Worm (Caenorhabditis elegans) whole organism, mixed stage, embryonic: ENCODE results near the gene ZC239.5.

Source experiments
- M03D4.4 ChIP-seq: sonication (generic microtip); optimal IDR thresholded peaks from 2 replicates; lab custom pipeline; 2017; ENCODE audit warnings: mild to moderate bottlenecking, missing genetic modification characterization, missing compliant biosample characterization
- elt-1 ChIP-seq: sonication (generic microtip); optimal IDR thresholded peaks from 2 replicates; lab custom pipeline; 2017; ENCODE audit warnings: missing genetic modification characterization, mild to moderate bottlenecking, missing compliant biosample characterization, antibody characterized with exemption, moderate library complexity, borderline replicate concordance; ENCODE audit not compliant: insufficient read depth
- mab-5 ChIP-seq: fragments of 150-350 bp; optimal IDR thresholded peaks from 2 replicates; lab custom pipeline; 2014; ENCODE audit warnings: missing biosample characterization, missing genetic modification characterization
- nhr-237 ChIP-seq: fragments of 150-350 bp; optimal IDR thresholded peaks from 2 replicates; lab custom pipeline; 2014; ENCODE audit warnings: missing biosample characterization, missing genetic modification characterization
- nhr-76 ChIP-seq: sonication (generic microtip); optimal IDR thresholded peaks from 2 replicates; lab custom pipeline; 2017; ENCODE audit warnings: missing biosample characterization, missing genetic modification characterization
- pha-4 ChIP-seq: fragments of 150-350 bp; optimal IDR thresholded peaks from 2 replicates; lab custom pipeline; 2018; ENCODE audit warnings: missing biosample characterization, missing genetic modification reagents, missing genetic modification characterization
- snpc-4 ChIP-seq: fragments of 150-350 bp; optimal IDR thresholded peaks from 2 replicates; lab custom pipeline; 2014; ENCODE audit warnings: missing biosample characterization, missing genetic modification characterization
- sptf-1 ChIP-seq: sonication (generic microtip); optimal IDR thresholded peaks from 2 replicates; lab custom pipeline; 2017; ENCODE audit warnings: mild to moderate bottlenecking, missing genetic modification characterization, moderate library complexity, missing compliant biosample characterization
- ztf-11 ChIP-seq: fragments of 150-350 bp; optimal IDR thresholded peaks from 2 replicates; lab custom pipeline; 2014; ENCODE audit warnings: missing biosample characterization, missing genetic modification characterization

- TF ChIP-seq elt-1 (tag; lab: Kevin White, UChicago) = no peak
- TF ChIP-seq snpc-4 (tag; lab: Kevin White, UChicago) = no peak
- TF ChIP-seq mab-5 (tag; lab: Kevin White, UChicago) = no peak
- no peak for TF ChIP-seq sptf-1 (tag; lab: Kevin White, UChicago)
- no peak for TF ChIP-seq ztf-11 (tag; lab: Kevin White, UChicago)
- no peak for TF ChIP-seq M03D4.4 (tag; lab: Kevin White, UChicago)
- no peak for TF ChIP-seq nhr-237 (tag; lab: Kevin White, UChicago)
- TF ChIP-seq pha-4 = no peak
- TF ChIP-seq nhr-76 (tag; lab: Kevin White, UChicago) = no peak
Observed at ce11 chrII:3237038-3237521, 26.6 kb downstream of the ZC239.5 start, which contains the start of the genes srz-67 and C17F4.11.
